Comparison of ENCODE assay signal across 4 worm cellular contexts in the genomic region with DNA sequence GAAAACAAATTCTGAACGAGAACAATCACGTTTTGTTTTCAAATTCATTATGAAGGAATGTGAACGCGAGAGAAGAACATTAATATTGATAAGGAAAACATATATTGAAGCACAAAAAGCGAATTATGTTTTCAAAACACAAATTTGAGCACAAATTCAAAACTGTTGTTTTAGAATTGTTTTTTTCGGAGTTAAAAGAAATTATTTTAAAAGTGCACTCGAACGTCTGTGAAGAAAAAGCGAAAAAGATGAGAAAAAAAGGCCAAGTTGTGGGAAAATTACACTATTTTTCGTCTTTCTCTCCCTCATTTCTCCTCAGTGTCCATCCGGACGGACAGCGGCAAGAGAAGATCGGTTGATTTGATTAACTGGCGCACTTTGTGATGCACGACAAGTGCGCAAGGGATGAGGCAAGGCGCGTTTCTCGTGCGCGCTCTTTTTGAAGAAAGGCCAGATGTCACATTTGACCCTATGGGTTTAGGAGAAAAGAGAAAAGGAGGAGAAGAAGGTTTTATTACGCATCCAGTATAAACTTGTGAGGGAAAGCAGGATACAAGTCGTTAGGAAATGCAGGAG.
TF ChIP-seq lines count a peak whose summit lies in the region.

A gene (minus strand): TSS at position 51 of the 576 bp plus-strand sequence.

TF ChIP-seq in whole organism, L2 larva, 48 proteins besides CTCF, POLR2A, EP300 and RAD21 (continued from another document):
- TF ChIP-seq crh-2 (tag; optimal IDR thresholded peaks at IDR 0.05; lab: Kevin White, UChicago), result peak; percentile 94
- peak; percentile 43 for TF ChIP-seq R02D3.7 (tag; optimal IDR thresholded peaks at IDR 0.05; lab: Kevin White, UChicago)
- TF ChIP-seq sma-9 (GFP tag; optimal IDR thresholded peaks at IDR 0.05; lab: Kevin White, UChicago), result peak; percentile 98
- TF ChIP-seq sma-9 (tag; optimal IDR thresholded peaks at IDR 0.05; lab: Kevin White, UChicago), result no peak
- peak; percentile 97 for TF ChIP-seq zag-1 (tag; optimal IDR thresholded peaks at IDR 0.05; lab: Kevin White, UChicago)
- TF ChIP-seq nhr-10 (tag; optimal IDR thresholded peaks at IDR 0.05; lab: Kevin White, UChicago), result peak; percentile 44
- no peak for TF ChIP-seq elt-3 (tag; optimal IDR thresholded peaks at IDR 0.05; lab: Kevin White, UChicago)
- no peak for TF ChIP-seq dmd-4 (tag; optimal IDR thresholded peaks at IDR 0.05; lab: Kevin White, UChicago)
- peak; percentile 91 for TF ChIP-seq lin-13 (GFP tag; optimal IDR thresholded peaks at IDR 0.05; lab: Kevin White, UChicago)
- peak; percentile 86 for TF ChIP-seq fos-1 (tag; optimal IDR thresholded peaks at IDR 0.05; lab: Kevin White, UChicago)
- TF ChIP-seq nhr-77 (tag; optimal IDR thresholded peaks at IDR 0.05; lab: Kevin White, UChicago), result no peak
- no peak for TF ChIP-seq ztf-11 (tag; optimal IDR thresholded peaks at IDR 0.05; lab: Kevin White, UChicago)
- TF ChIP-seq ceh-82 (tag; optimal IDR thresholded peaks at IDR 0.05; lab: Kevin White, UChicago), result peak; percentile 77
- peak; percentile 83 for TF ChIP-seq nhr-6 (tag; optimal IDR thresholded peaks at IDR 0.05; lab: Kevin White, UChicago)
- TF ChIP-seq mdl-1 (tag; optimal IDR thresholded peaks at IDR 0.05; lab: Kevin White, UChicago), result peak in 1 of 2 experiments; percentile 79
- TF ChIP-seq ZK546.5 (tag; optimal IDR thresholded peaks at IDR 0.05; lab: Kevin White, UChicago), result no peak
- peak; percentile 92 for TF ChIP-seq sma-3 (GFP tag; optimal IDR thresholded peaks at IDR 0.05; lab: Kevin White, UChicago)
- peak; percentile 87 for TF ChIP-seq egl-27 (tag; optimal IDR thresholded peaks at IDR 0.05; lab: Kevin White, UChicago)
- peak; percentile 81 for TF ChIP-seq Y55F3AM.14 (GFP tag; optimal IDR thresholded peaks at IDR 0.05; lab: Kevin White, UChicago)
- TF ChIP-seq sem-4 (tag; optimal IDR thresholded peaks at IDR 0.05; lab: Kevin White, UChicago), result peak; percentile 98
- TF ChIP-seq lin-39 (tag; optimal IDR thresholded peaks at IDR 0.05; lab: Kevin White, UChicago), result peak; percentile 61
- peak; percentile 93 for TF ChIP-seq nhr-25 (tag; optimal IDR thresholded peaks at IDR 0.05; lab: Kevin White, UChicago)
- TF ChIP-seq mab-5 (tag; optimal IDR thresholded peaks at IDR 0.05; lab: Kevin White, UChicago), result peak; percentile 92

TF ChIP-seq in whole organism, L4 larva, 104 proteins besides CTCF, POLR2A, EP300 and RAD21 (continued from another document and continues in another):
- TF ChIP-seq nhr-77 (tag; optimal IDR thresholded peaks at IDR 0.05; lab: Kevin White, UChicago), result peak; percentile 58
- TF ChIP-seq mxl-2 (GFP tag; conservative IDR thresholded peaks at IDR 0.05; lab: Robert Waterston, UW), result no peak
- TF ChIP-seq ztf-11 (tag; optimal IDR thresholded peaks at IDR 0.05; lab: Kevin White, UChicago), result no peak
- TF ChIP-seq spr-3 (GFP tag; optimal IDR thresholded peaks at IDR 0.05; lab: Kevin White, UChicago), result peak; percentile 64
- peak; percentile 92 for TF ChIP-seq F37D6.2 (tag; optimal IDR thresholded peaks at IDR 0.05; lab: Kevin White, UChicago)
- TF ChIP-seq duxl-1 (tag; optimal IDR thresholded peaks at IDR 0.05; lab: Kevin White, UChicago; ENCODE audit: poor library complexity), result peak; percentile 58
- peak; percentile 81 for TF ChIP-seq egl-43 (GFP tag; IDR thresholded peaks at IDR 0.05; lab: Robert Waterston, UW)
- peak; percentile 45 for TF ChIP-seq ama-1 (optimal IDR thresholded peaks at IDR 0.05; lab: Kevin White, UChicago)
- peak; percentile 72; the same call in 1 of the 2 replicates for TF ChIP-seq madf-9 (GFP tag; conservative IDR thresholded peaks at IDR 0.05; lab: Robert Waterston, UW)
- no peak for TF ChIP-seq skn-1 (tag; optimal IDR thresholded peaks at IDR 0.05; lab: Kevin White, UChicago)
- peak; percentile 81 for TF ChIP-seq dpl-1 (GFP tag; optimal IDR thresholded peaks at IDR 0.05; lab: Kevin White, UChicago)
- peak; percentile 51; the same call in 1 of the 2 replicates for TF ChIP-seq saeg-2 (GFP tag; IDR thresholded peaks at IDR 0.05; lab: Robert Waterston, UW)
- no peak for TF ChIP-seq fos-1 (tag; optimal IDR thresholded peaks at IDR 0.05; lab: Kevin White, UChicago)
- no peak for TF ChIP-seq gei-8 (GFP tag; optimal IDR thresholded peaks at IDR 0.05; lab: Kevin White, UChicago)
- peak; percentile 14 to 51; a peak in 1 of 4 replicates for TF ChIP-seq madf-5 (GFP tag; IDR thresholded peaks at IDR 0.05; lab: Robert Waterston, UW)
- no peak for TF ChIP-seq F26F4.8 (GFP tag; conservative IDR thresholded peaks at IDR 0.05; lab: Robert Waterston, UW)
- TF ChIP-seq lin-38 (GFP tag; IDR thresholded peaks at IDR 0.05; lab: Robert Waterston, UW), result peak; percentile 81
- TF ChIP-seq T26A8.4 (GFP tag; IDR thresholded peaks at IDR 0.05; lab: Robert Waterston, UW), result peak; percentile 83
- TF ChIP-seq F10B5.3 (tag; optimal IDR thresholded peaks at IDR 0.05; lab: Kevin White, UChicago), result peak; percentile 50
- no peak for TF ChIP-seq F49E8.2 (tag; optimal IDR thresholded peaks at IDR 0.05; lab: Kevin White, UChicago; ENCODE audit: borderline replicate concordance)
- no peak for TF ChIP-seq nhr-76 (tag; optimal IDR thresholded peaks at IDR 0.05; lab: Kevin White, UChicago)
- peak; percentile 42 to 83 for TF ChIP-seq hif-1 (tag; optimal IDR thresholded peaks at IDR 0.05; lab: Kevin White, UChicago)
- TF ChIP-seq D1046.2 (GFP tag; IDR thresholded peaks at IDR 0.05; lab: Robert Waterston, UW), result no peak
- TF ChIP-seq nhr-10 (tag; optimal IDR thresholded peaks at IDR 0.05; lab: Kevin White, UChicago), result no peak
- no peak for TF ChIP-seq daf-12 (tag; optimal IDR thresholded peaks at IDR 0.05; lab: Kevin White, UChicago)
- TF ChIP-seq hmg-1.1 (GFP tag; IDR thresholded peaks at IDR 0.05; lab: Robert Waterston, UW), result peak; percentile 90
- TF ChIP-seq zfp-3 (GFP tag; conservative IDR thresholded peaks at IDR 0.05; lab: Robert Waterston, UW), result no peak
- TF ChIP-seq daf-19 (GFP tag; conservative IDR thresholded peaks at IDR 0.05; lab: Robert Waterston, UW), result no peak
- TF ChIP-seq dmd-6 (GFP tag; IDR thresholded peaks at IDR 0.05; lab: Robert Waterston, UW), result peak; percentile 87
- TF ChIP-seq Y75B8A.6 (GFP tag; IDR thresholded peaks at IDR 0.05; lab: Robert Waterston, UW), result 0 out of 2 replicates have a peak, but pooled peaks have one; percentile 46
- peak; percentile 97 for TF ChIP-seq ctbp-1 (GFP tag; IDR thresholded peaks at IDR 0.05; lab: Robert Waterston, UW)
- no peak for TF ChIP-seq dmd-9 (GFP tag; IDR thresholded peaks at IDR 0.05; lab: Robert Waterston, UW)
- TF ChIP-seq ceh-20 (GFP tag; IDR thresholded peaks at IDR 0.05; lab: Robert Waterston, UW), result peak; percentile 94
- peak; percentile 93 for TF ChIP-seq nhr-11 (tag; optimal IDR thresholded peaks at IDR 0.05; lab: Kevin White, UChicago)

TF ChIP-seq in whole organism, late embryonic, 69 proteins besides CTCF, POLR2A, EP300 and RAD21 (continued from another document and continues in another):
- peak; percentile 48; the same call in 1 of the 2 replicates for TF ChIP-seq ceh-45 (GFP tag; IDR thresholded peaks at IDR 0.05; lab: Robert Waterston, UW)
- TF ChIP-seq K09A11.1 (tag; optimal IDR thresholded peaks at IDR 0.05; lab: Kevin White, UChicago; ENCODE audit: insufficient read depth), result peak; percentile 87
- peak; percentile 72 for TF ChIP-seq ceh-30 (tag; optimal IDR thresholded peaks at IDR 0.05; lab: Kevin White, UChicago)
- peak; percentile 38 for TF ChIP-seq pqm-1 (tag; optimal IDR thresholded peaks at IDR 0.05; lab: Kevin White, UChicago)
- peak; percentile 76 for TF ChIP-seq ceh-48 (tag; optimal IDR thresholded peaks at IDR 0.05; lab: Kevin White, UChicago)
- peak; percentile 67 for TF ChIP-seq pag-3 (tag; optimal IDR thresholded peaks at IDR 0.05; lab: Kevin White, UChicago; ENCODE audit: borderline replicate concordance)
- no peak for TF ChIP-seq odd-2 (tag; optimal IDR thresholded peaks at IDR 0.05; lab: Kevin White, UChicago)
- no peak for TF ChIP-seq pha-4 (tag; optimal IDR thresholded peaks at IDR 0.05; lab: Kevin White, UChicago)
- peak; percentile 74 for TF ChIP-seq unc-3 (GFP tag; conservative IDR thresholded peaks at IDR 0.05; lab: Robert Waterston, UW)
- TF ChIP-seq unc-3 (tag; optimal IDR thresholded peaks at IDR 0.05; lab: Kevin White, UChicago), result peak; percentile 72
- TF ChIP-seq hlh-8 (tag; optimal IDR thresholded peaks at IDR 0.05; lab: Kevin White, UChicago), result peak; percentile 96
- TF ChIP-seq ceh-19 (GFP tag; optimal IDR thresholded peaks at IDR 0.05; lab: Kevin White, UChicago), result peak; percentile 76
- TF ChIP-seq F13H6.1 (tag; optimal IDR thresholded peaks at IDR 0.05; lab: Kevin White, UChicago), result peak; percentile 84
- peak; percentile 74 for TF ChIP-seq ceh-2 (tag; optimal IDR thresholded peaks at IDR 0.05; lab: Kevin White, UChicago)
- peak; percentile 72 for TF ChIP-seq ceh-6 (GFP tag; optimal IDR thresholded peaks at IDR 0.05; lab: Kevin White, UChicago)
- TF ChIP-seq sox-2 (GFP tag; IDR thresholded peaks at IDR 0.05; lab: Robert Waterston, UW), result peak; percentile 44; the same call in 1 of the 2 replicates
- TF ChIP-seq mec-3 (tag; optimal IDR thresholded peaks at IDR 0.05; lab: Kevin White, UChicago; ENCODE audit: borderline replicate concordance), result no peak
- peak; percentile 53 for TF ChIP-seq C38D4.7 (GFP tag; optimal IDR thresholded peaks at IDR 0.05; lab: Kevin White, UChicago)
- TF ChIP-seq madf-2 (tag; optimal IDR thresholded peaks at IDR 0.05; lab: Kevin White, UChicago), result peak; percentile 96
- TF ChIP-seq ahr-1 (tag; optimal IDR thresholded peaks at IDR 0.05; lab: Kevin White, UChicago), result peak; percentile 54
- TF ChIP-seq ttx-3 (tag; optimal IDR thresholded peaks at IDR 0.05; lab: Kevin White, UChicago), result peak; percentile 64
- peak; percentile 70 for TF ChIP-seq syd-9 (tag; optimal IDR thresholded peaks at IDR 0.05; lab: Kevin White, UChicago)
- TF ChIP-seq sdc-2 (tag; optimal IDR thresholded peaks at IDR 0.05; lab: Kevin White, UChicago), result peak; percentile 80
- peak; percentile 25 for TF ChIP-seq pha-2 (tag; optimal IDR thresholded peaks at IDR 0.05; lab: Kevin White, UChicago)
- peak; percentile 76 for TF ChIP-seq elt-2 (tag; optimal IDR thresholded peaks at IDR 0.05; lab: Kevin White, UChicago)
- peak; percentile 93 for TF ChIP-seq rnt-1 (tag; optimal IDR thresholded peaks at IDR 0.05; lab: Kevin White, UChicago)
- TF ChIP-seq ama-1 (optimal IDR thresholded peaks at IDR 0.05; lab: Kevin White, UChicago), result no peak
- peak; percentile 16 for TF ChIP-seq dmd-4 (tag; optimal IDR thresholded peaks at IDR 0.05; lab: Kevin White, UChicago; ENCODE audit: borderline replicate concordance)
- TF ChIP-seq eyg-1 (tag; optimal IDR thresholded peaks at IDR 0.05; lab: Kevin White, UChicago), result peak; percentile 54
- peak; percentile 66 for TF ChIP-seq fkh-6 (tag; optimal IDR thresholded peaks at IDR 0.05; lab: Kevin White, UChicago)
- peak; percentile 40 for TF ChIP-seq npax-4 (tag; optimal IDR thresholded peaks at IDR 0.05; lab: Kevin White, UChicago)
- peak; percentile 59 for TF ChIP-seq nhr-232 (tag; optimal IDR thresholded peaks at IDR 0.05; lab: Kevin White, UChicago)
- peak; percentile 77 for TF ChIP-seq sox-4 (tag; optimal IDR thresholded peaks at IDR 0.05; lab: Kevin White, UChicago)
- peak; percentile 78 for TF ChIP-seq T23F11.4 (GFP tag; optimal IDR thresholded peaks at IDR 0.05; lab: Kevin White, UChicago)
- TF ChIP-seq nfya-1 (tag; optimal IDR thresholded peaks at IDR 0.05; lab: Kevin White, UChicago), result peak; percentile 96
- no peak for TF ChIP-seq hlh-6 (tag; optimal IDR thresholded peaks at IDR 0.05; lab: Kevin White, UChicago)

TF ChIP-seq in whole organism, mixed stage, embryonic, 35 proteins besides CTCF, POLR2A, EP300 and RAD21 (continued from another document):
- peak; percentile 82 for TF ChIP-seq lsy-2 (tag; optimal IDR thresholded peaks at IDR 0.05; lab: Kevin White, UChicago)
- TF ChIP-seq pha-4 (tag; optimal IDR thresholded peaks at IDR 0.05; lab: Kevin White, UChicago), result peak; percentile 78
- peak; percentile 51 for TF ChIP-seq nhr-2 (tag; optimal IDR thresholded peaks at IDR 0.05; lab: Kevin White, UChicago)
- TF ChIP-seq bed-3 (GFP tag; optimal IDR thresholded peaks at IDR 0.05; lab: Kevin White, UChicago), result peak; percentile 60
- TF ChIP-seq nhr-12 (tag; optimal IDR thresholded peaks at IDR 0.05; lab: Kevin White, UChicago), result peak; percentile 65
- peak; percentile 75 for TF ChIP-seq ceh-83 (GFP tag; optimal IDR thresholded peaks at IDR 0.05; lab: Kevin White, UChicago)
- TF ChIP-seq drap-1 (GFP tag; optimal IDR thresholded peaks at IDR 0.05; lab: Kevin White, UChicago), result peak; percentile 88
- TF ChIP-seq ces-1 (GFP tag; optimal IDR thresholded peaks at IDR 0.05; lab: Kevin White, UChicago), result peak; percentile 100
